Worm (Caenorhabditis elegans): ENCODE measurements around the gene F27D9.2.

The F27D9.2 gene

DNA sequence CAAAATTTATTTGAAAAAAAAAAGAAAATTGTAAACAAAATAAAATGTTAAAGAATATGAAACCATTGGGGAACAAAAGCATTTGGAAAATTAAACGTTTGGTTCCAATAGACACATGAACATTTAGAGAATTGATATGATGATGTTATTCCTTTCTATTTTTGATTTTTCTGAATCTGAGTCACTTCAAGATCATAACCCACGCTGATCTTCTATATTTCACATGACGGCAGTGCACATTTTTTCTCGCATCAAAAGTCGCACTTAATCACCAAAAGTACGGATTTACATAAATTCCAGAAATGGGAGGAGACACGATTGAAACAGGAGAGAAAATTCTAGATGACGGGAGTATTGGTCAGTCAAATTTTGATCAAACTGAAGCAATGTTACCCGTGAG, at the start of gene F27D9.2:
Gene F27D9.2 (plus strand): TSS at position 301 of the 400 bp plus-strand sequence.
- TF ChIP-seq ztf-29 (GFP tag; IDR thresholded peaks at IDR 0.05) (no peak), ref-1 (GFP tag; conservative IDR thresholded peaks at IDR 0.05) (no peak), tab-1 (GFP tag; IDR thresholded peaks at IDR 0.05) (no peak), med-1 (GFP tag; optimal IDR thresholded peaks at IDR 0.05; ENCODE audit: insufficient read depth) (no peak), klf-2 (GFP tag; conservative IDR thresholded peaks at IDR 0.05) (no peak), cog-1 (tag; optimal IDR thresholded peaks at IDR 0.05) (no peak), flt-1 (GFP tag; IDR thresholded peaks at IDR 0.05) (no peak)

ce11 chrX:7627351-7627750, 45.4 kb upstream of the F27D9.2 start, which contains the start of gene nlp-61:
nlp-61 (plus strand) TSS chrX:7627651.
- TF ChIP-seq cog-1 (tag; optimal IDR thresholded peaks at IDR 0.05) = no peak
- no peak for TF ChIP-seq flt-1 (GFP tag; IDR thresholded peaks at IDR 0.05)
- TF ChIP-seq klf-2 (GFP tag; conservative IDR thresholded peaks at IDR 0.05) = no peak
- TF ChIP-seq ref-1 (GFP tag; conservative IDR thresholded peaks at IDR 0.05) = no peak
- no peak for TF ChIP-seq ztf-29 (GFP tag; IDR thresholded peaks at IDR 0.05)
- TF ChIP-seq T22C8.4 (GFP tag; IDR thresholded peaks at IDR 0.05) = no peak
- no peak for TF ChIP-seq ztf-23 (GFP tag; IDR thresholded peaks at IDR 0.05)
- TF ChIP-seq med-1 (GFP tag; optimal IDR thresholded peaks at IDR 0.05; ENCODE audit: insufficient read depth) = no peak
- TF ChIP-seq tab-1 (GFP tag; IDR thresholded peaks at IDR 0.05) = no peak

DNA sequence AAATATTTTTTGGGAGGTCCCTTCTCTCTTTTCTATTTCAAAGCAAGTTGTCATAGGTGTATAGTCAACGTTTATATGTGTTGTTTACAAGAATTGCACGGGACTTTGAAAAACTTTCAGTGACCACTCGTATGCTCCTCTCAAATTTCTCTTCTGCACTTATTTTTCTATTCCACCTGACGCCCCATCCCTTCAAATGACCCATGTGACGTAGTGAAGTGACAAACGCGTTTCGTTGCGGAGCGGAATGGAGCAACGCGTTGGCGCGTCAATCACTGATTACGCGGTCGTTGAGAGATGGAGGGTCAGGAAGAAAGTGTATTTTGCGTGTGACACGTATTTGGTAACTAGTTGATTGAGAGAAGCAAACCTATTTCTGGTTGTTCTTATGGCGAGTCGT, 36.8 kb upstream of the F27D9.2 start:
- no peak for TF ChIP-seq med-1 (GFP tag; optimal IDR thresholded peaks at IDR 0.05; ENCODE audit: insufficient read depth)

DNA sequence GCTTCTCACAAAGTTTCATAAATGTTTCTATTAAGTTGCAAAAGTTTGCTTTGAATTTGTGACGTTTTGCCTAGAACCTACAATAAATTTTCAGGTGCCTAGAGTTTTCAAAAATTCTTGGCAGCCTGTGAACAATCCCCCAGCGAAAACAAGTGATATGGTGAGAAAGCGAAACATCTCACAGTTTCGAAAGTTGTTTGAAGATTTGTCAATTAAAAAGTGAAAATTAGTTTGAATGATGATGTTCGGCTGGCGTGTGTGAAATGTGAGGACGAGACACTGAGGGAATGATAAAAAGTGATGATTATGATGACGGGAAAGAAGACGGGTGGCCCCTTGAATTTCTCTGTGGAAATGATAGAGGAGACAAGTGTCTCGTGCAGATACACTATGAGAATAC, 34.0 kb upstream of the F27D9.2 start:
- TF ChIP-seq ref-1 (GFP tag; conservative IDR thresholded peaks at IDR 0.05) (no peak), med-1 (GFP tag; optimal IDR thresholded peaks at IDR 0.05; ENCODE audit: insufficient read depth) (no peak), T22C8.4 (GFP tag; IDR thresholded peaks at IDR 0.05) (no peak), flt-1 (GFP tag; IDR thresholded peaks at IDR 0.05) (no peak), klf-2 (GFP tag; conservative IDR thresholded peaks at IDR 0.05) (no peak), ztf-29 (GFP tag; IDR thresholded peaks at IDR 0.05) (no peak), tab-1 (GFP tag; IDR thresholded peaks at IDR 0.05) (no peak), cog-1 (tag; optimal IDR thresholded peaks at IDR 0.05) (no peak), ztf-23 (GFP tag; IDR thresholded peaks at IDR 0.05) (no peak)

ce11 chrX:7640391-7640790, 32.4 kb upstream of the F27D9.2 start:
- TF ChIP-seq ztf-23 (GFP tag; IDR thresholded peaks at IDR 0.05) (no peak), cog-1 (tag; optimal IDR thresholded peaks at IDR 0.05) (no peak), ref-1 (GFP tag; conservative IDR thresholded peaks at IDR 0.05) (no peak)

DNA sequence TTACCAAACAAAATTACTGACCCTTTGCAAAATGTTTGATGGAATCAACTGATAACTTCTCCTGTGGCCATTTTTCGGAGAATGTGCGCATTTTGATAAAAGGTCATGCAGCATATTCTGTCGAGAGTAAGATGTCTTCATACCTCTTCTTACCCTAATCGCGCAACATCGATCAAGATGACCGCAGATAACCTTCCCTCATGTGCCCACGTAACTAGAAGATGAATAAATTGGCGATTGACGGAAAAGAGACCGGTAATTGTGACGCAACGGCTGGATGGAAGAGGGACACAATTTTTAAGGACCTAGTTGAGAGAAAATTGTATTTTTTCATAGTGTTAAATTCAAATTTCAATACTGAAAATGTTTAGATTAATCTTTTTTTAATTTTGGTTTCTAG, 32.0 kb upstream of the F27D9.2 start:
- no peak for TF ChIP-seq ref-1 (GFP tag; conservative IDR thresholded peaks at IDR 0.05)
- TF ChIP-seq tab-1 (GFP tag; IDR thresholded peaks at IDR 0.05) = no peak

ce11 chrX:7645313-7645712, 27.5 kb upstream of the F27D9.2 start, which contains the start of gene F26A10.2:
F26A10.2 (minus strand) TSS chrX:7645413.
- TF ChIP-seq T22C8.4 (GFP tag; IDR thresholded peaks at IDR 0.05) = no peak
- TF ChIP-seq klf-2 (GFP tag; conservative IDR thresholded peaks at IDR 0.05) = no peak
- no peak for TF ChIP-seq tab-1 (GFP tag; IDR thresholded peaks at IDR 0.05)
- no peak for TF ChIP-seq ztf-29 (GFP tag; IDR thresholded peaks at IDR 0.05)
- TF ChIP-seq ref-1 (GFP tag; conservative IDR thresholded peaks at IDR 0.05) = no peak
- no peak for TF ChIP-seq ztf-23 (GFP tag; IDR thresholded peaks at IDR 0.05)
- no peak for TF ChIP-seq med-1 (GFP tag; optimal IDR thresholded peaks at IDR 0.05; ENCODE audit: insufficient read depth)
- no peak for TF ChIP-seq flt-1 (GFP tag; IDR thresholded peaks at IDR 0.05)
- TF ChIP-seq cog-1 (tag; optimal IDR thresholded peaks at IDR 0.05) = no peak

ce11 chrX:7651219-7651958, 21.4 kb upstream of the F27D9.2 start:
- peak; percentile 9 for TF ChIP-seq cog-1 (tag; optimal IDR thresholded peaks at IDR 0.05)
- TF ChIP-seq med-1 (GFP tag; optimal IDR thresholded peaks at IDR 0.05; ENCODE audit: insufficient read depth) = no peak
- TF ChIP-seq tab-1 (GFP tag; IDR thresholded peaks at IDR 0.05) = 0 out of 2 replicates have a peak, but pooled peaks have one; percentile 31

DNA sequence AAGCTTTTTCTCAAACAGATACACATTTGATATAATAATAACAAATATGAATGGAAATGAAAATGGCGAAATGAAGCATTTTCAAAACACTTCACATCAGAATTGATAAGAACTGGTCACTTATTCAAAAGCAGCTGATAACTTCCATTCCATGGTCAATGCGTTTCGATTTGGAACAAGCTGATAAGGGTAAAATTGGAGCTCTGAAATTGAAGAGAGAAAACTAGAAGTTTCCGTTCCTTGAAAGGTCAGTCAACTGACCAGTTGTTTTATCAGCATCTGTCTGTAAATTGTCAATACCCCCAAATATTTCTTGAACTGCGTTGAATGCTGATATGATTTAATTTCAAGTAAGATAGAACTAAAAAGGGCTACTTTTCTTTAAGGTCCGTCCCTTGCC, 20.5 kb upstream of the F27D9.2 start:
- no peak for TF ChIP-seq med-1 (GFP tag; optimal IDR thresholded peaks at IDR 0.05; ENCODE audit: insufficient read depth)
- TF ChIP-seq ztf-29 (GFP tag; IDR thresholded peaks at IDR 0.05) = no peak
- TF ChIP-seq T22C8.4 (GFP tag; IDR thresholded peaks at IDR 0.05) = no peak
- no peak for TF ChIP-seq klf-2 (GFP tag; conservative IDR thresholded peaks at IDR 0.05)
- no peak for TF ChIP-seq ref-1 (GFP tag; conservative IDR thresholded peaks at IDR 0.05)
- TF ChIP-seq ztf-23 (GFP tag; IDR thresholded peaks at IDR 0.05) = no peak
- TF ChIP-seq cog-1 (tag; optimal IDR thresholded peaks at IDR 0.05) = no peak
- TF ChIP-seq flt-1 (GFP tag; IDR thresholded peaks at IDR 0.05) = no peak

DNA sequence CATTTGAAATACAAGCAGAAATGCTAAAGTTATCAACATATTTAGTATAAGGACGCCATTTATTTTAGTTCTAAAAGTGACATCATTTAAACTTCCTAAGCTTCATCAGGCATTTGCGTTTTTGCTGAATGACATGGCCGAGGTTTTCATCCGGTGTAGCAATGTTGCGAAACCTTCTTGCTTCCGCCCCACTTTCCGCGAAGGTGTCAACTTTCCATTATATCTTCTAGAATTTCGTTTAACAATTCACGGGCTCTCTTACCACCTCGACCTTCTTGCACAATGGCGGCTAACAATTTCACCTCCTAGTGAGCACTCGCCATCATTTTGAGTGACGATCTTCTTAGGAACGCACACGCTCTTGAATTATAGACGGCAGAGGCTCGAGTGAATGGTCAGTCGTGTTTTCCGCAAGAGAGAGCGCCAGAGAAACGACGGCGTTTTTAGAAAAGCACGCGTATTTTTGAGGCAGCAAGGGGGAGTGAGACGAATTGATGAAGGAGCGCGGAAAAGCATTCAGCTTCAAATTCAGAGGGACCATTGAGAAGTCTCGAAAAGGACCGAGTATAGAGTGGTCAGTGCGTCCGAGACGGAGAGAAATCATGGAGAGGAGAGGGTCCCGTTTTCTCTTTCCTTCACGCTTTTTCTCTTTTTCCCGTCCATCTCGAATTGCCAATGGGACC, 18.9 kb upstream of the F27D9.2 start:
- TF ChIP-seq klf-2 (GFP tag; conservative IDR thresholded peaks at IDR 0.05) = no peak
- TF ChIP-seq ztf-23 (GFP tag; IDR thresholded peaks at IDR 0.05) = no peak
- no peak for TF ChIP-seq ref-1 (GFP tag; conservative IDR thresholded peaks at IDR 0.05)
- TF ChIP-seq med-1 (GFP tag; optimal IDR thresholded peaks at IDR 0.05; ENCODE audit: insufficient read depth) = no peak
- TF ChIP-seq ztf-29 (GFP tag; IDR thresholded peaks at IDR 0.05) = no peak
- TF ChIP-seq flt-1 (GFP tag; IDR thresholded peaks at IDR 0.05) = no peak
- no peak for TF ChIP-seq T22C8.4 (GFP tag; IDR thresholded peaks at IDR 0.05)
- TF ChIP-seq cog-1 (tag; optimal IDR thresholded peaks at IDR 0.05) = no peak
- no peak for TF ChIP-seq tab-1 (GFP tag; IDR thresholded peaks at IDR 0.05)

Measured in whole organism, midembryonic.